Fruit fly (Drosophila melanogaster): Measurements from ENCODE around the gene S.
A peak's percentile ranks its signal among the peaks of the same experiment; 100 is the strongest.

The S gene

DNA sequence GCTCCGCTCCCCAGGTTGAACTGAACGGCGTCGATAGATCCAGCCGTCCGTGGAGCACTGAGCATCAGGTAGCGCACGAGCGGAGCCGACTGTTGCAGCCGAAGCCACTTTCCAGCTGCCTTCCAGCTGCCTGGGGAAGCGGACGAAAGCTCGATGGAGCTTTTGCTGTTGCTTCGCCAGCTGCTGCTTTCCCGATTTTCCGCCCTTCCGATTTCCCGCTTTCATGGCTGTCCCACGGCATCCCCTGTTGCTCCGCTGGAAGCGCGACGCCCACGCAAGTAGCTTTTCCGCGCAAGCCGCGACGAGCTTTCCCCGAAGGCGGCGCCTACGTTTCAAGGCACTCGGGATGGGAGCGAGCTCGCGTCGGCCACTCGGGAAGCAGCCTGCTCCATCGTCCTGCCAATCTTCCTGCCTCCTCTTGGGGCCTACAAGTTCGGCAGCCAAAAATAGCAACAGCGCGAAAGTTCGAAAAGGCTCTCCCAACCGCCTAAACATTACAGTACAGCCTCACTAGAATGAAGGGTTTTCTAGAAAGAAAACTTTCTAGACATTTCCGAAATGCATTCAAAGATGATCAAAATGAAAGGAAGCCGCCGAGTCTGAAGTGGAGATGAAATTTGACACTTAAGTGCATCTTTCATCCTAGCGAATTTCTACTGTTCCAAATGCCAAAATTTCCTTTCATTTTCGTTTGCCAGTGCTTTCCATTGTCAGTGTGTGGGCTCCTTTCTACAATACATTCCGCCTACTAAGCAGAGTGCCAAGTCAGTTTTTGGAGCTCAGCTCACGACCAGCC lies 34.2 kb downstream of the S start (continued):
- no peak for TF ChIP-seq CG8765 (GFP tag; IDR thresholded peaks at IDR 0.05)
- TF ChIP-seq CG6654 (GFP tag; optimal IDR thresholded peaks at IDR 0.05): no peak
- no peak for TF ChIP-seq CG1024 (GFP tag; IDR thresholded peaks at IDR 0.05)
- no peak for TF ChIP-seq Bgb (GFP tag; IDR thresholded peaks at IDR 0.05; ENCODE audit: partially characterized antibody)
- TF ChIP-seq grn (GFP tag; optimal IDR thresholded peaks at IDR 0.05): no peak
- no peak for TF ChIP-seq CG16813 (GFP tag; IDR thresholded peaks at IDR 0.05; ENCODE audit: partially characterized antibody)
- TF ChIP-seq CG15269 (tag; optimal IDR thresholded peaks at IDR 0.05): peak; percentile 50
- no peak for TF ChIP-seq HHEX (GFP tag; optimal IDR thresholded peaks at IDR 0.05)
- peak; percentile 22 for TF ChIP-seq CG6683 (GFP tag; optimal IDR thresholded peaks at IDR 0.05)
- no peak for TF ChIP-seq CG11085 (GFP tag; IDR thresholded peaks at IDR 0.05)
- TF ChIP-seq fd64A (GFP tag; optimal IDR thresholded peaks at IDR 0.05): no peak
- no peak for TF ChIP-seq CG1792 (GFP tag; optimal IDR thresholded peaks at IDR 0.05)
- TF ChIP-seq nerfin-1 (tag; optimal IDR thresholded peaks at IDR 0.05): no peak
- no peak for TF ChIP-seq hbn (GFP tag; IDR thresholded peaks at IDR 0.05; ENCODE audit: partially characterized antibody)
- no peak for TF ChIP-seq Myb (GFP tag; optimal IDR thresholded peaks at IDR 0.05)
- no peak for TF ChIP-seq gcm2 (GFP tag; optimal IDR thresholded peaks at IDR 0.05)
- no peak for TF ChIP-seq kah (GFP tag; optimal IDR thresholded peaks at IDR 0.05)
- no peak for TF ChIP-seq danr (GFP tag; IDR thresholded peaks at IDR 0.05)
- TF ChIP-seq NFAT (GFP tag; IDR thresholded peaks at IDR 0.05): peak; percentile 52; the same call in 1 of the 2 replicates
- no peak for TF ChIP-seq sna (GFP tag; IDR thresholded peaks at IDR 0.05; ENCODE audit: partially characterized antibody)
- no peak for TF ChIP-seq CG1529 (GFP tag; optimal IDR thresholded peaks at IDR 0.05)
- no peak for TF ChIP-seq CG12236 (GFP tag; optimal IDR thresholded peaks at IDR 0.05)
- no peak for TF ChIP-seq Vsx1 (GFP tag; optimal IDR thresholded peaks at IDR 0.05)
- no peak for TF ChIP-seq Opbp (GFP tag; IDR thresholded peaks at IDR 0.05; ENCODE audit: partially characterized antibody)
- no peak for TF ChIP-seq CG14710 (tag; optimal IDR thresholded peaks at IDR 0.05)
- TF ChIP-seq mam (GFP tag; optimal IDR thresholded peaks at IDR 0.05): peak; percentile 57
- no peak for TF ChIP-seq oc (tag; optimal IDR thresholded peaks at IDR 0.05)
- TF ChIP-seq Camta (GFP tag; optimal IDR thresholded peaks at IDR 0.05): no peak
- TF ChIP-seq CG10147 (GFP tag; optimal IDR thresholded peaks at IDR 0.05): no peak
- no peak for TF ChIP-seq Scr (GFP tag; IDR thresholded peaks at IDR 0.05; ENCODE audit: partially characterized antibody)
- no peak for TF ChIP-seq CG10959 (GFP tag; IDR thresholded peaks at IDR 0.05)
- TF ChIP-seq Nf-YB (GFP tag; optimal IDR thresholded peaks at IDR 0.05): no peak
- no peak for TF ChIP-seq trem (tag; optimal IDR thresholded peaks at IDR 0.05)
- TF ChIP-seq CG11093 (GFP tag; IDR thresholded peaks at IDR 0.05): no peak
- no peak for TF ChIP-seq CG15696 (tag; optimal IDR thresholded peaks at IDR 0.05)
- peak; percentile 5 for TF ChIP-seq CG13296 (GFP tag; optimal IDR thresholded peaks at IDR 0.05)
- TF ChIP-seq CG4282 (GFP tag; optimal IDR thresholded peaks at IDR 0.05): no peak
- TF ChIP-seq Antp (GFP tag; optimal IDR thresholded peaks at IDR 0.05): no peak
- no peak for TF ChIP-seq CG42726 (GFP tag; IDR thresholded peaks at IDR 0.05; ENCODE audit: partially characterized antibody)
- TF ChIP-seq CG9932 (GFP tag; IDR thresholded peaks at IDR 0.05): peak; percentile 65
- TF ChIP-seq Ptx1 (GFP tag; IDR thresholded peaks at IDR 0.05): peak; percentile 25; the same call in 1 of the 2 replicates
- TF ChIP-seq shn (GFP tag; optimal IDR thresholded peaks at IDR 0.05): no peak
- TF ChIP-seq Hr39 (optimal IDR thresholded peaks at IDR 0.05): no peak
- TF ChIP-seq CG11504 (tag; optimal IDR thresholded peaks at IDR 0.05): no peak
- TF ChIP-seq Deaf1 (tag; optimal IDR thresholded peaks at IDR 0.05): peak; percentile 96
- TF ChIP-seq CG16815 (GFP tag; optimal IDR thresholded peaks at IDR 0.05): no peak
- no peak for TF ChIP-seq hkb (optimal IDR thresholded peaks at IDR 0.05)
- no peak for TF ChIP-seq hkb (GFP tag; IDR thresholded peaks at IDR 0.05)
- TF ChIP-seq luna (GFP tag; optimal IDR thresholded peaks at IDR 0.05): no peak
- TF ChIP-seq CG12299 (tag; optimal IDR thresholded peaks at IDR 0.05): peak; percentile 9
